Worm (Caenorhabditis elegans) whole organism, young adult: Measurements from ENCODE around the gene F41H10.4.

Source experiments
- ama-1 ChIP-seq, 3 experiments: fragments of 150-350 bp in 1 of 3; sonication (generic microtip) in 2 of 3; optimal IDR thresholded peaks; 2 replicates each; lab custom pipeline; 2014 to 2018; ENCODE audit warnings: missing biosample characterization in 2 of 3, missing genetic modification characterization in 2 of 3, missing genetic modification reagents in 2 of 3
- bed-1 ChIP-seq: fragments of 200-800 bp; sonication (Bioruptor generic); IDR thresholded peaks from 2 replicates; pipeline ENCODE4 v1.3.6; 2022; ENCODE audit warnings: missing genetic modification reagents, missing genetic modification characterization, missing compliant biosample characterization
- him-1 ChIP-seq: sonication (generic microtip); optimal IDR thresholded peaks from 2 replicates; lab custom pipeline; 2016; ENCODE audit warnings: missing genotype, missing genetic modification reagents, missing genetic modification characterization, missing compliant biosample characterization

DNA sequence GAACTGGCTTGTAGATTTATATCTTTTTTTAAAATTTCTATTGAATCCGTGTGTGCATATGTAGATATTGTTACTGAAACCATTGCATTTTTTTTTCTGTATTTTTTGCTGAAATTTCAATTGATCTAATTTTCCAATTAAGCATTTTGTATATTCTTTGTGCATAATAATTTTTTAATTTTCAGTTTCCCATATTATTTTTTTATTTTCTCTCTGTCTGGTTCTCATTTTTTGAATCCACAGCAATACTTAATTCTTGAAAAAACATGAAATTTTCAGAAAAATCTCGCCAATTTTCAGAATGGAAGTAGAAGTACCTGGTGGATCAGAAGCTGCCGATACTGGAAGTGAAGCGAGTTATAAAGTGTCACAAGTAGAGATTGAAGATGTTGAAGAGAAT lies 2.2 kb downstream of the F41H10.4 start, which contains the start of gene sand-1:
- TF ChIP-seq bed-1 (GFP tag; lab: Robert Waterston, UW): no peak
- TF ChIP-seq ama-1 (optimal IDR thresholded peaks at IDR 0.05; lab: Kevin White, UChicago): no peak
- TF ChIP-seq ama-1 (GFP tag; optimal IDR thresholded peaks at IDR 0.05; lab: Kevin White, UChicago): no peak
- TF ChIP-seq him-1 (tag; lab: Kevin White, UChicago): no peak
